Worm (Caenorhabditis elegans) whole organism, late embryonic: Measurements from ENCODE around the gene srg-60.

Source experiments
- C08G9.2 ChIP-seq: sonication (generic microtip); optimal IDR thresholded peaks from 2 replicates; lab custom pipeline; 2016; ENCODE audit warnings: mild to moderate bottlenecking, missing genetic modification characterization, moderate library complexity, missing compliant biosample characterization
- F13H6.1 ChIP-seq: sonication (generic microtip); optimal IDR thresholded peaks from 2 replicates; lab custom pipeline; 2016; ENCODE audit warnings: missing genetic modification characterization, missing compliant biosample characterization
- K02D7.2 ChIP-seq: sonication (generic microtip); optimal IDR thresholded peaks from 2 replicates; lab custom pipeline; 2017; ENCODE audit warnings: mild to moderate bottlenecking, missing genetic modification characterization, missing compliant biosample characterization
- K09A11.1 ChIP-seq: sonication (generic microtip); optimal IDR thresholded peaks from 2 replicates; lab custom pipeline; 2017; ENCODE audit warnings: antibody characterized with exemption, mild to moderate bottlenecking, missing genetic modification characterization, missing compliant biosample characterization; ENCODE audit not compliant: insufficient read depth
- T23F11.4 ChIP-seq: fragments of 200-800 bp; sonication (Bioruptor generic); optimal IDR thresholded peaks from 2 replicates; lab custom pipeline; 2018; ENCODE audit warnings: mild to moderate bottlenecking, missing genetic modification characterization, missing compliant biosample characterization
- Y22D7AL.16 ChIP-seq: sonication (generic microtip); optimal IDR thresholded peaks from 2 replicates; lab custom pipeline; 2016; ENCODE audit warnings: missing genetic modification characterization, missing compliant biosample characterization
- ahr-1 ChIP-seq: sonication (generic microtip); optimal IDR thresholded peaks from 2 replicates; lab custom pipeline; 2016; ENCODE audit warnings: missing genetic modification characterization, missing compliant biosample characterization
- ceh-14 ChIP-seq: sonication (generic microtip); optimal IDR thresholded peaks from 2 replicates; lab custom pipeline; 2016; ENCODE audit warnings: missing genotype, missing genetic modification characterization, missing compliant biosample characterization
- ceh-18 ChIP-seq: sonication (generic microtip); optimal IDR thresholded peaks from 2 replicates; lab custom pipeline; 2016; ENCODE audit warnings: missing genetic modification characterization, missing compliant biosample characterization
- ceh-22 ChIP-seq: sonication (generic microtip); optimal IDR thresholded peaks from 2 replicates; lab custom pipeline; 2017; ENCODE audit warnings: missing biosample characterization, missing genetic modification characterization
- ceh-31 ChIP-seq: sonication (generic microtip); optimal IDR thresholded peaks from 2 replicates; lab custom pipeline; 2016; ENCODE audit warnings: missing genetic modification characterization, missing compliant biosample characterization
- ceh-34 ChIP-seq: sonication (generic microtip); optimal IDR thresholded peaks from 2 replicates; lab custom pipeline; 2016; ENCODE audit warnings: mild to moderate bottlenecking, missing genetic modification characterization, missing compliant biosample characterization
- ceh-9 ChIP-seq: sonication (generic microtip); optimal IDR thresholded peaks from 2 replicates; lab custom pipeline; 2016; ENCODE audit warnings: mild to moderate bottlenecking, missing genetic modification characterization, inconsistent platforms, missing compliant biosample characterization
- dve-1 ChIP-seq: sonication (generic microtip); optimal IDR thresholded peaks from 2 replicates; lab custom pipeline; 2017; ENCODE audit warnings: antibody characterized with exemption, mild to moderate bottlenecking, missing genetic modification characterization, missing compliant biosample characterization
- eyg-1 ChIP-seq: sonication (generic microtip); optimal IDR thresholded peaks from 2 replicates; lab custom pipeline; 2016; ENCODE audit warnings: missing genotype, missing genetic modification characterization, missing compliant biosample characterization
- fkh-10 ChIP-seq: fragments of 150-350 bp; optimal IDR thresholded peaks from 2 replicates; lab custom pipeline; 2014; ENCODE audit warnings: missing biosample characterization, missing genetic modification reagents, missing genetic modification characterization
- fkh-6 ChIP-seq: sonication (generic microtip); optimal IDR thresholded peaks from 2 replicates; lab custom pipeline; 2016; ENCODE audit warnings: missing genetic modification characterization, missing compliant biosample characterization
- hlh-15 ChIP-seq: sonication (generic microtip); optimal IDR thresholded peaks from 2 replicates; lab custom pipeline; 2016; ENCODE audit warnings: missing genetic modification characterization, missing compliant biosample characterization
- hlh-30 ChIP-seq: sonication (generic microtip); optimal IDR thresholded peaks from 2 replicates; lab custom pipeline; 2017; ENCODE audit warnings: antibody characterized with exemption, missing genetic modification characterization, missing compliant biosample characterization; ENCODE audit not compliant: insufficient read depth
- hlh-6 ChIP-seq: sonication (generic microtip); optimal IDR thresholded peaks from 2 replicates; lab custom pipeline; 2016; ENCODE audit warnings: missing genotype, missing genetic modification characterization, missing compliant biosample characterization
- hlh-8 ChIP-seq: sonication (generic microtip); optimal IDR thresholded peaks from 2 replicates; lab custom pipeline; 2016; ENCODE audit warnings: missing genotype, missing genetic modification characterization, missing compliant biosample characterization
- lim-6 ChIP-seq: sonication (generic microtip); optimal IDR thresholded peaks from 2 replicates; lab custom pipeline; 2016; ENCODE audit warnings: missing genetic modification characterization, missing compliant biosample characterization
- mec-3 ChIP-seq: sonication (generic microtip); optimal IDR thresholded peaks from 2 replicates; lab custom pipeline; 2016; ENCODE audit warnings: borderline replicate concordance, missing genetic modification characterization, missing compliant biosample characterization
- nfya-1 ChIP-seq: sonication (generic microtip); optimal IDR thresholded peaks from 2 replicates; lab custom pipeline; 2017; ENCODE audit warnings: missing genetic modification characterization, mild to moderate bottlenecking, missing compliant biosample characterization, antibody characterized with exemption, moderate library complexity
- nhr-11 ChIP-seq: fragments of 150-350 bp; optimal IDR thresholded peaks from 2 replicates; lab custom pipeline; 2014; ENCODE audit warnings: missing biosample characterization, missing genetic modification characterization
- pat-9 ChIP-seq: fragments of 200-800 bp; sonication (Bioruptor generic); optimal IDR thresholded peaks from 2 replicates; lab custom pipeline; 2018; ENCODE audit warnings: mild to moderate bottlenecking, missing genetic modification characterization, moderate library complexity, missing compliant biosample characterization
- pha-2 ChIP-seq: sonication (generic microtip); optimal IDR thresholded peaks from 2 replicates; lab custom pipeline; 2017; ENCODE audit warnings: mild to moderate bottlenecking, missing genetic modification characterization, missing compliant biosample characterization
- pha-4 ChIP-seq: fragments of 150-350 bp; optimal IDR thresholded peaks from 2 replicates; lab custom pipeline; 2018; ENCODE audit warnings: missing biosample characterization, missing genetic modification reagents, missing genetic modification characterization
- sdc-2 ChIP-seq: sonication (generic microtip); optimal IDR thresholded peaks from 2 replicates; lab custom pipeline; 2016; ENCODE audit warnings: missing genotype, missing genetic modification characterization, missing compliant biosample characterization
- sox-4 ChIP-seq: sonication (generic microtip); optimal IDR thresholded peaks from 2 replicates; lab custom pipeline; 2017; ENCODE audit warnings: mild to moderate bottlenecking, missing genetic modification characterization, inconsistent platforms, missing compliant biosample characterization
- syd-9 ChIP-seq: sonication (generic microtip); optimal IDR thresholded peaks from 2 replicates; lab custom pipeline; 2016; ENCODE audit warnings: mild to moderate bottlenecking, missing genetic modification characterization, moderate library complexity, missing compliant biosample characterization
- tbx-2 ChIP-seq: sonication (generic microtip); optimal IDR thresholded peaks from 2 replicates; lab custom pipeline; 2016; ENCODE audit warnings: missing genetic modification characterization, missing compliant biosample characterization
- tbx-7 ChIP-seq: sonication (generic microtip); optimal IDR thresholded peaks from 2 replicates; lab custom pipeline; 2016; ENCODE audit warnings: missing genotype, missing genetic modification characterization, missing compliant biosample characterization
- unc-3 ChIP-seq, 2 experiments: fragments of 200-800 bp in 1 of 2; sonication (Bioruptor generic) in 1 of 2; sonication (generic microtip) in 1 of 2; conservative IDR thresholded peaks in 1 of 2; optimal IDR thresholded peaks in 1 of 2; 2 replicates each; pipeline versions ENCODE4 v1.3.6 to Lab custom; 2016 to 2022; ENCODE audit warnings: missing compliant biosample characterization in 2 of 2, missing genetic modification characterization in 2 of 2, missing genetic modification reagents in 1 of 2
- unc-42 ChIP-seq: sonication (generic microtip); optimal IDR thresholded peaks from 2 replicates; lab custom pipeline; 2016; ENCODE audit warnings: missing genotype, missing genetic modification characterization, missing compliant biosample characterization
- zip-5 ChIP-seq: sonication (generic microtip); optimal IDR thresholded peaks from 2 replicates; lab custom pipeline; 2016; ENCODE audit warnings: missing genetic modification characterization, missing compliant biosample characterization

srg-60 gene

ce11 chrV:2688562-2688961 is 33.9 kb downstream of the srg-60 start:
- TF ChIP-seq Y22D7AL.16 (tag; lab: Kevin White, UChicago), result no peak
- TF ChIP-seq syd-9 (tag; lab: Kevin White, UChicago), result no peak
- no peak for TF ChIP-seq tbx-7 (tag; lab: Kevin White, UChicago)
- TF ChIP-seq hlh-8, result no peak
- TF ChIP-seq C08G9.2 (tag; lab: Kevin White, UChicago), result no peak
- TF ChIP-seq hlh-6 (tag; lab: Kevin White, UChicago), result no peak
- no peak for TF ChIP-seq ceh-9 (tag; lab: Kevin White, UChicago)
- TF ChIP-seq lim-6 (tag; lab: Kevin White, UChicago), result no peak
- no peak for TF ChIP-seq eyg-1 (tag; lab: Kevin White, UChicago)
- no peak for TF ChIP-seq hlh-15 (tag; lab: Kevin White, UChicago)
- TF ChIP-seq unc-3 (GFP tag; conservative IDR thresholded peaks at IDR 0.05; lab: Robert Waterston, UW), result no peak
- TF ChIP-seq unc-3 (tag; optimal IDR thresholded peaks at IDR 0.05; lab: Kevin White, UChicago), result no peak
- TF ChIP-seq nhr-11 (tag; lab: Kevin White, UChicago), result no peak
- TF ChIP-seq hlh-30, result no peak
- no peak for TF ChIP-seq pha-2 (tag; lab: Kevin White, UChicago)
- TF ChIP-seq zip-5, result no peak
- TF ChIP-seq K09A11.1 (tag; lab: Kevin White, UChicago), result no peak
- TF ChIP-seq dve-1 (tag; lab: Kevin White, UChicago), result no peak
- no peak for TF ChIP-seq unc-42 (tag; lab: Kevin White, UChicago)

DNA sequence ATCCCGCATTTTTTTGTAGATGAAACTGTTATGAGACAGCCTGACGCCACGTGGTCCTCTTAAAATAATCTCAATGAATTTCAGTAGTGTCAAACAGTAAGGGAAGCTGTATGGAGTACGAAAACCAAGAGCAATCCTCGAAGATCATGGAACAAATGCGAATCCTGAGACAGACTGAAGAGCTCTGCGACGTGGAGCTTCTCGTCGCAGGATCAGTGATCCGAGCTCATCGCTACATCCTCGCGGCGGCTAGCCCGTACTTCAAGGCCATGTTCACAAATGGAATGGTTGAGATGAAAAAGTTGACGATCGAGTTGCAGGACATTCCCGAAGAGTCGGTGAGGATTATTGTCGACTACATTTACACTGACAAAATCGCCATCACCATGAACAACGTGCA is 38.2 kb downstream of the srg-60 start:
- TF ChIP-seq pat-9 (tag; lab: Kevin White, UChicago) (no peak), ceh-14 (tag; lab: Kevin White, UChicago) (no peak), tbx-2 (no peak), ceh-34 (no peak), eyg-1 (tag; lab: Kevin White, UChicago) (no peak)

ce11 chrV:2683497-2683896 is 39.0 kb downstream of the srg-60 start:
- TF ChIP-seq ceh-31 (no peak), sdc-2 (tag; lab: Kevin White, UChicago) (no peak), pha-4 (no peak), sox-4 (tag; lab: Kevin White, UChicago) (no peak), F13H6.1 (tag; lab: Kevin White, UChicago) (no peak)

DNA sequence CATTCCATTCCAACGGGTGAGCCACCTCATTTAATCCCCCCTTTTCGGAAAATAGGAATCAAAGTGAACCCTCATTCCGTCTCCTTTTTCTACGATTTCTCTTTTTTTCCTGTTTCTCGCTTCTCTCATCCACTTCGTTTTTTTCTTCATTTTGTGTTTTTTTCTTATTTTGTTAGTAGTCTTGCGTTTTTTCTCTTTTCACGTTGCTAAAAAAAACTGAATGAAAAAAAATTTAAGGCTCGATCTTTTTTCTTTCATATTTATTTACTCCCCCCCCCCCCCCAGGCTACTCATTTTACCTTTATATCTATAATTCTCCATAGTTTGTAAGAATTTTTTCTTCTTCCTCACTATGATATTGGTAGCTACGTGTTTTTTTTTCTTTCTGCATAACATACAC is 44.8 kb downstream of the srg-60 start:
- TF ChIP-seq ahr-1 (tag; lab: Kevin White, UChicago) (no peak), sdc-2 (tag; lab: Kevin White, UChicago) (no peak), mec-3 (no peak), dve-1 (tag; lab: Kevin White, UChicago) (no peak), ceh-22 (tag; lab: Kevin White, UChicago) (no peak), lim-6 (tag; lab: Kevin White, UChicago) (no peak), fkh-6 (no peak), T23F11.4 (no peak), ceh-18 (no peak), hlh-8 (no peak), fkh-10 (GFP tag; lab: Kevin White, UChicago) (no peak), ceh-31 (no peak), nfya-1 (tag; lab: Kevin White, UChicago) (no peak)

DNA sequence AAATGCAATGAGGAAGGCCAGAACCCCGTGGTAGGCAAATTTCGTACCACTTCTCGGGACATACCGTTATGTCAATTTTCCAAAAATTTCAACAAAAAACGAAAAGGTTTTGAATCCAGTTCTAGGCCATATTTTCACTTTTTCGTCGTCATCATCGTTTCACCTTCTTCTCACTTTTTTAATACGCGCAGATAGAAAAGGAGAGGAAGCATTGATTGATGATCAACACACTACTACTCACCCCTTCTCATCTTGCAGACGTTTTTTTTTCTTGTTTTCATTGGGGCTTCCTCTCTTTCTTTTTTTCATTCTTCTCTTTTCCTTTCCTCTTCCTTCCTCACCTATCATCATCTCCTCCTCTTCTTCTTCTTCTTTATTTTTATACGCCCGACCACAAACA is 46.8 kb downstream of the srg-60 start:
- TF ChIP-seq hlh-8 (no peak), K02D7.2 (tag; lab: Kevin White, UChicago) (no peak)
